Worm (Caenorhabditis elegans) whole organism, late embryonic: ENCODE results near the gene C05B5.2.
A peak's percentile ranks its signal among the peaks of the same experiment; 100 is the strongest.

Experiments
- C08G9.2 ChIP-seq: sonication (generic microtip); optimal IDR thresholded peaks from 2 replicates; lab custom pipeline; 2016; ENCODE audit warnings: mild to moderate bottlenecking, missing genetic modification characterization, moderate library complexity, missing compliant biosample characterization
- ahr-1 ChIP-seq: sonication (generic microtip); optimal IDR thresholded peaks from 2 replicates; lab custom pipeline; 2016; ENCODE audit warnings: missing genetic modification characterization, missing compliant biosample characterization
- ceh-14 ChIP-seq: sonication (generic microtip); optimal IDR thresholded peaks from 2 replicates; lab custom pipeline; 2016; ENCODE audit warnings: missing genotype, missing genetic modification characterization, missing compliant biosample characterization
- ceh-30 ChIP-seq: fragments of 150-350 bp; optimal IDR thresholded peaks from 2 replicates; lab custom pipeline; 2014; ENCODE audit warnings: missing biosample characterization, missing genetic modification characterization
- ceh-31 ChIP-seq: sonication (generic microtip); optimal IDR thresholded peaks from 2 replicates; lab custom pipeline; 2016; ENCODE audit warnings: missing genetic modification characterization, missing compliant biosample characterization
- ceh-45 ChIP-seq: fragments of 200-800 bp; sonication (Bioruptor generic); IDR thresholded peaks from 2 replicates; pipeline ENCODE4 v1.3.6; 2022; ENCODE audit warnings: missing genetic modification reagents, missing genetic modification characterization, missing compliant biosample characterization
- ceh-48 ChIP-seq: sonication (generic microtip); optimal IDR thresholded peaks from 2 replicates; lab custom pipeline; 2016; ENCODE audit warnings: missing genetic modification characterization, inconsistent platforms, missing compliant biosample characterization
- ceh-6 ChIP-seq: fragments of 200-800 bp; sonication (Bioruptor generic); optimal IDR thresholded peaks from 2 replicates; lab custom pipeline; 2018; ENCODE audit warnings: mild to moderate bottlenecking, missing genetic modification characterization, missing compliant biosample characterization
- fax-1 ChIP-seq: sonication (generic microtip); optimal IDR thresholded peaks from 2 replicates; lab custom pipeline; 2016; ENCODE audit warnings: missing genotype, missing genetic modification characterization, missing compliant biosample characterization
- gmeb-2 ChIP-seq: sonication (generic microtip); optimal IDR thresholded peaks from 2 replicates; lab custom pipeline; 2016; ENCODE audit warnings: missing genetic modification characterization, inconsistent platforms, missing compliant biosample characterization
- hlh-15 ChIP-seq: sonication (generic microtip); optimal IDR thresholded peaks from 2 replicates; lab custom pipeline; 2016; ENCODE audit warnings: missing genetic modification characterization, missing compliant biosample characterization
- hlh-6 ChIP-seq: sonication (generic microtip); optimal IDR thresholded peaks from 2 replicates; lab custom pipeline; 2016; ENCODE audit warnings: missing genotype, missing genetic modification characterization, missing compliant biosample characterization
- nfya-1 ChIP-seq: sonication (generic microtip); optimal IDR thresholded peaks from 2 replicates; lab custom pipeline; 2017; ENCODE audit warnings: missing genetic modification characterization, mild to moderate bottlenecking, missing compliant biosample characterization, antibody characterized with exemption, moderate library complexity
- nhr-11 ChIP-seq: fragments of 150-350 bp; optimal IDR thresholded peaks from 2 replicates; lab custom pipeline; 2014; ENCODE audit warnings: missing biosample characterization, missing genetic modification characterization
- nhr-232 ChIP-seq: sonication (generic microtip); optimal IDR thresholded peaks from 2 replicates; lab custom pipeline; 2016; ENCODE audit warnings: missing genetic modification characterization, missing compliant biosample characterization
- odd-2 ChIP-seq: sonication (generic microtip); optimal IDR thresholded peaks from 2 replicates; lab custom pipeline; 2017; ENCODE audit warnings: antibody characterized with exemption, mild to moderate bottlenecking, missing genetic modification characterization, missing compliant biosample characterization
- pax-1 ChIP-seq: fragments of 150-350 bp; optimal IDR thresholded peaks from 2 replicates; lab custom pipeline; 2014; ENCODE audit warnings: missing biosample characterization, missing genetic modification characterization
- pha-2 ChIP-seq: sonication (generic microtip); optimal IDR thresholded peaks from 2 replicates; lab custom pipeline; 2017; ENCODE audit warnings: mild to moderate bottlenecking, missing genetic modification characterization, missing compliant biosample characterization
- rnt-1 ChIP-seq: sonication (generic microtip); optimal IDR thresholded peaks from 2 replicates; lab custom pipeline; 2016; ENCODE audit warnings: missing genetic modification characterization, missing compliant biosample characterization
- sdc-2 ChIP-seq: sonication (generic microtip); optimal IDR thresholded peaks from 2 replicates; lab custom pipeline; 2016; ENCODE audit warnings: missing genotype, missing genetic modification characterization, missing compliant biosample characterization
- sox-2 ChIP-seq: fragments of 200-800 bp; sonication (Bioruptor generic); IDR thresholded peaks from 2 replicates; pipeline ENCODE4 v1.3.6; 2022; ENCODE audit warnings: missing genetic modification reagents, missing genetic modification characterization, missing compliant biosample characterization
- syd-9 ChIP-seq: sonication (generic microtip); optimal IDR thresholded peaks from 2 replicates; lab custom pipeline; 2016; ENCODE audit warnings: mild to moderate bottlenecking, missing genetic modification characterization, moderate library complexity, missing compliant biosample characterization
- unc-55 ChIP-seq: sonication (generic microtip); optimal IDR thresholded peaks from 2 replicates; lab custom pipeline; 2017; ENCODE audit warnings: missing biosample characterization, missing genetic modification reagents, missing genetic modification characterization
- unc-86 ChIP-seq: sonication (generic microtip); optimal IDR thresholded peaks from 2 replicates; lab custom pipeline; 2016; ENCODE audit warnings: missing genetic modification characterization, missing compliant biosample characterization

The C05B5.2 gene

DNA sequence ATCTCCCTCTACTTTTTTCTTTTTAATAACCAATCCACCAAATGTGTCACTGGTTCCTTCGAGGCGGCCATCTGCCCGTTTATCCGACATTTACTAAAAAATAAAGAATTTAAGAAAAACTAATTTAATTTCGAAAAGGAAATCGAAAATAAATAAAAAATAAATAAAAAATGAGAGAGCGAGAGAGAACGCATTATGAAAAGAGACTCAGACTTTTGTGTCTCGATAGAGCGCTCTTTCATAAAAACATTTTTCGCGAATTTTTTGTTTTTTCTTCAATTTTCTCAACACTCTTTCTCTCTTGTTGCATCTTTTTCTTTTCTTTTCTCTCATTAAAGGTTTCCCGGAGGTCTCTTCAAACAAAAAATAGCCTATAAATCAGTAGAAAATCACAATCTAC lies 44.2 kb downstream of the C05B5.2 start, which contains the start of gene mog-1:
TSS of gene mog-1 (minus strand) at position 93 of the 400 bp plus-strand sequence.
- TF ChIP-seq pha-2 (no peak), nhr-11 (tag; lab: Kevin White, UChicago) (no peak), ceh-30 (tag; lab: Kevin White, UChicago) (no peak), syd-9 (no peak), hlh-6 (tag; lab: Kevin White, UChicago) (no peak), sox-2 (GFP tag; lab: Robert Waterston, UW) (no peak), ceh-14 (tag; lab: Kevin White, UChicago) (no peak), ceh-31 (no peak), ahr-1 (tag; lab: Kevin White, UChicago) (no peak), nfya-1 (no peak)

ce11 chrIII:9951864-9952263 lies 48.5 kb downstream of the C05B5.2 start, which contains the start of gene K03H1.11:
Gene K03H1.11 (minus strand): TSS chrIII:9951964.
- TF ChIP-seq pha-2 (no peak), C08G9.2 (tag; lab: Kevin White, UChicago) (no peak), ceh-45 (GFP tag; lab: Robert Waterston, UW) (no peak), gmeb-2 (tag; lab: Kevin White, UChicago) (no peak)

- TF ChIP-seq nhr-232 (tag; lab: Kevin White, UChicago) (no peak), ahr-1 (tag; lab: Kevin White, UChicago) (no peak), sdc-2 (tag; lab: Kevin White, UChicago) (no peak), unc-55 (GFP tag; lab: Kevin White, UChicago) (peak; percentile 52), rnt-1 (tag; lab: Kevin White, UChicago) (no peak), pax-1 (no peak), ceh-6 (GFP tag; lab: Kevin White, UChicago) (no peak), fax-1 (tag; lab: Kevin White, UChicago) (no peak), odd-2 (tag; lab: Kevin White, UChicago) (no peak), hlh-15 (no peak), unc-86 (tag; lab: Kevin White, UChicago) (no peak), ceh-48 (tag; lab: Kevin White, UChicago) (peak; percentile 49)
These were observed 50.1 kb downstream of the C05B5.2 start, which contains the start of gene K03H1.13 for ce11 chrIII:9950244-9950643. Gene K03H1.13 (minus strand): TSS chrIII:9950344.
